Fruit fly (Drosophila melanogaster): ENCODE results near the gene CG2129.
A peak's percentile ranks its signal among the peaks of the same experiment; 100 is the strongest.

The CG2129 gene

dm6 chrX:8145501-8146157 lies at the start of gene CG2129, which contains the start of gene alpha-PheRS:
Gene CG2129 (plus strand): TSS chrX:8145839.
Gene alpha-PheRS (minus strand): TSS chrX:8145602.
- TF ChIP-seq CG12768 (GFP tag; optimal IDR thresholded peaks at IDR 0.05) (no peak), kay (GFP tag; ENCODE audit: borderline replicate concordance) (no peak), CG14711 (tag; optimal IDR thresholded peaks at IDR 0.05) (peak; percentile 66), Mnt (GFP tag; optimal IDR thresholded peaks at IDR 0.05) (peak; percentile 73), cic (GFP tag; optimal IDR thresholded peaks at IDR 0.05) (no peak), tj (GFP tag; optimal IDR thresholded peaks at IDR 0.05) (peak; percentile 43), CG11617 (GFP tag; optimal IDR thresholded peaks at IDR 0.05) (peak; percentile 57), Clk (GFP tag; optimal IDR thresholded peaks at IDR 0.05) (no peak), bab1 (GFP tag; optimal IDR thresholded peaks at IDR 0.05) (peak; percentile 77), CG1620 (GFP tag; optimal IDR thresholded peaks at IDR 0.05) (peak; percentile 44), CG7045 (GFP tag; optimal IDR thresholded peaks at IDR 0.05) (no peak), cnc (optimal IDR thresholded peaks at IDR 0.05) (no peak), CG33017 (tag; optimal IDR thresholded peaks at IDR 0.05) (no peak), CG5204 (GFP tag; optimal IDR thresholded peaks at IDR 0.05) (no peak), pad (GFP tag; optimal IDR thresholded peaks at IDR 0.05) (peak; percentile 13), Hr96 (GFP tag; optimal IDR thresholded peaks at IDR 0.05) (no peak), CG7101 (tag; optimal IDR thresholded peaks at IDR 0.05) (peak; percentile 61), toe (GFP tag; optimal IDR thresholded peaks at IDR 0.05) (no peak), ovo (GFP tag; optimal IDR thresholded peaks at IDR 0.05) (no peak), Crg-1 (GFP tag; optimal IDR thresholded peaks at IDR 0.05) (peak; percentile 22)

dm6 chrX:8100026-8100825 lies 45.4 kb upstream of the CG2129 start:
- TF ChIP-seq CG12768 (GFP tag; optimal IDR thresholded peaks at IDR 0.05): peak; percentile 52
- TF ChIP-seq Crg-1 (GFP tag; optimal IDR thresholded peaks at IDR 0.05): no peak
- no peak for TF ChIP-seq kay (GFP tag; ENCODE audit: borderline replicate concordance)
- TF ChIP-seq CG33017 (tag; optimal IDR thresholded peaks at IDR 0.05): peak; percentile 64
- peak; percentile 76 for TF ChIP-seq CG7101 (tag; optimal IDR thresholded peaks at IDR 0.05)
- peak; percentile 12 for TF ChIP-seq bab1 (GFP tag; optimal IDR thresholded peaks at IDR 0.05)
- peak; percentile 60 for TF ChIP-seq Clk (GFP tag; optimal IDR thresholded peaks at IDR 0.05)
- TF ChIP-seq tj (GFP tag; optimal IDR thresholded peaks at IDR 0.05): peak; percentile 41
- peak; percentile 6 for TF ChIP-seq CG5204 (GFP tag; optimal IDR thresholded peaks at IDR 0.05)
- TF ChIP-seq Mnt (GFP tag; optimal IDR thresholded peaks at IDR 0.05): peak; percentile 68
- peak; percentile 66 for TF ChIP-seq CG11617 (GFP tag; optimal IDR thresholded peaks at IDR 0.05)
- peak; percentile 10 for TF ChIP-seq ovo (GFP tag; optimal IDR thresholded peaks at IDR 0.05)
- TF ChIP-seq CG14711 (tag; optimal IDR thresholded peaks at IDR 0.05): peak; percentile 69
- TF ChIP-seq cic (GFP tag; optimal IDR thresholded peaks at IDR 0.05): no peak
- peak; percentile 16 for TF ChIP-seq CG1620 (GFP tag; optimal IDR thresholded peaks at IDR 0.05)
- TF ChIP-seq pad (GFP tag; optimal IDR thresholded peaks at IDR 0.05): peak; percentile 34
- TF ChIP-seq Hr96 (GFP tag; optimal IDR thresholded peaks at IDR 0.05): no peak
- TF ChIP-seq toe (GFP tag; optimal IDR thresholded peaks at IDR 0.05): no peak
- TF ChIP-seq cnc (optimal IDR thresholded peaks at IDR 0.05): no peak
- peak; percentile 65 for TF ChIP-seq CG7045 (GFP tag; optimal IDR thresholded peaks at IDR 0.05)

dm6 chrX:8100826-8101079 lies 44.9 kb upstream of the CG2129 start:
- TF ChIP-seq pad (GFP tag; optimal IDR thresholded peaks at IDR 0.05): no peak
- TF ChIP-seq CG12768 (GFP tag; optimal IDR thresholded peaks at IDR 0.05): no peak
- TF ChIP-seq cic (GFP tag; optimal IDR thresholded peaks at IDR 0.05): no peak
- no peak for TF ChIP-seq CG5204 (GFP tag; optimal IDR thresholded peaks at IDR 0.05)
- no peak for TF ChIP-seq CG11617 (GFP tag; optimal IDR thresholded peaks at IDR 0.05)
- TF ChIP-seq CG7045 (GFP tag; optimal IDR thresholded peaks at IDR 0.05): no peak
- no peak for TF ChIP-seq Mnt (GFP tag; optimal IDR thresholded peaks at IDR 0.05)
- no peak for TF ChIP-seq tj (GFP tag; optimal IDR thresholded peaks at IDR 0.05)
- no peak for TF ChIP-seq CG14711 (tag; optimal IDR thresholded peaks at IDR 0.05)
- no peak for TF ChIP-seq kay (GFP tag; ENCODE audit: borderline replicate concordance)
- TF ChIP-seq ovo (GFP tag; optimal IDR thresholded peaks at IDR 0.05): no peak
- TF ChIP-seq toe (GFP tag; optimal IDR thresholded peaks at IDR 0.05): no peak
- TF ChIP-seq Hr96 (GFP tag; optimal IDR thresholded peaks at IDR 0.05): no peak
- TF ChIP-seq CG7101 (tag; optimal IDR thresholded peaks at IDR 0.05): no peak
- no peak for TF ChIP-seq Crg-1 (GFP tag; optimal IDR thresholded peaks at IDR 0.05)

dm6 chrX:8101479-8102198 lies 44.0 kb upstream of the CG2129 start, which contains the start of gene CG2258:
Gene CG2258 (minus strand): TSS chrX:8102095.
- TF ChIP-seq cnc (optimal IDR thresholded peaks at IDR 0.05) (no peak), CG14711 (tag; optimal IDR thresholded peaks at IDR 0.05) (peak; percentile 95), Mnt (GFP tag; optimal IDR thresholded peaks at IDR 0.05) (peak; percentile 89), CG33017 (tag; optimal IDR thresholded peaks at IDR 0.05) (peak; percentile 97), cic (GFP tag; optimal IDR thresholded peaks at IDR 0.05) (peak; percentile 59), toe (GFP tag; optimal IDR thresholded peaks at IDR 0.05) (peak; percentile 89), Clk (GFP tag; optimal IDR thresholded peaks at IDR 0.05) (peak; percentile 83), CG7101 (tag; optimal IDR thresholded peaks at IDR 0.05) (peak; percentile 98), CG5204 (GFP tag; optimal IDR thresholded peaks at IDR 0.05) (peak; percentile 87), Hr96 (GFP tag; optimal IDR thresholded peaks at IDR 0.05) (no peak), bab1 (GFP tag; optimal IDR thresholded peaks at IDR 0.05) (peak; percentile 97), kay (GFP tag; ENCODE audit: borderline replicate concordance) (no peak), CG11617 (GFP tag; optimal IDR thresholded peaks at IDR 0.05) (peak; percentile 88), CG1620 (GFP tag; optimal IDR thresholded peaks at IDR 0.05) (peak; percentile 88), Crg-1 (GFP tag; optimal IDR thresholded peaks at IDR 0.05) (peak; percentile 91), CG12768 (GFP tag; optimal IDR thresholded peaks at IDR 0.05) (peak; percentile 93), CG7045 (GFP tag; optimal IDR thresholded peaks at IDR 0.05) (peak; percentile 92), tj (GFP tag; optimal IDR thresholded peaks at IDR 0.05) (peak; percentile 71), pad (GFP tag; optimal IDR thresholded peaks at IDR 0.05) (peak; percentile 90), ovo (GFP tag; optimal IDR thresholded peaks at IDR 0.05) (peak; percentile 82)
